Worm (Caenorhabditis elegans) whole organism, L1 larva: ENCODE measurements around the gene C26F1.3.

ENCODE experiments used
- F16B12.6 ChIP-seq: fragments of 150-350 bp; optimal IDR thresholded peaks from 2 replicates; lab custom pipeline; 2014; ENCODE audit warnings: missing biosample characterization, missing genetic modification characterization
- ama-1 ChIP-seq: fragments of 150-350 bp; optimal IDR thresholded peaks from 2 replicates; lab custom pipeline; 2014
- dpl-1 ChIP-seq, 3 experiments: fragments of 150-350 bp in 2 of 3; sonication (generic microtip) in 1 of 3; optimal IDR thresholded peaks; 2 replicates each; lab custom pipeline; 2014 to 2017; ENCODE audit warnings: missing biosample characterization in 3 of 3, missing genetic modification characterization in 3 of 3, missing genetic modification reagents in 3 of 3
- efl-3 ChIP-seq: fragments of 200-800 bp; sonication (Bioruptor generic); optimal IDR thresholded peaks from 2 replicates; lab custom pipeline; 2018; ENCODE audit warnings: mild to moderate bottlenecking, missing genetic modification characterization, missing compliant biosample characterization
- fos-1 ChIP-seq: fragments of 150-350 bp; optimal IDR thresholded peaks from 2 replicates; lab custom pipeline; 2014; ENCODE audit warnings: missing biosample characterization, missing genetic modification characterization
- mep-1 ChIP-seq: fragments of 150-350 bp; optimal IDR thresholded peaks from 2 replicates; lab custom pipeline; 2014; ENCODE audit warnings: missing biosample characterization, missing genetic modification characterization
- nhr-85 ChIP-seq: sonication (generic microtip); peaks from one replicate; lab custom pipeline; 2016; ENCODE audit warnings: missing genetic modification characterization, inconsistent platforms, missing compliant biosample characterization
- skn-1 ChIP-seq: fragments of 150-350 bp; optimal IDR thresholded peaks from 2 replicates; lab custom pipeline; 2014; ENCODE audit warnings: missing biosample characterization, missing genetic modification characterization
- unc-86 ChIP-seq: sonication (generic microtip); optimal IDR thresholded peaks from 2 replicates; lab custom pipeline; 2016; ENCODE audit warnings: missing genetic modification characterization, missing compliant biosample characterization

ce11 chrV:7819585-7819984 lies 42.5 kb downstream of the C26F1.3 start:
- TF ChIP-seq ama-1 (lab: Kevin White, UChicago) (no peak), dpl-1 (GFP tag; optimal IDR thresholded peaks at IDR 0.05; lab: Kevin White, UChicago) (no peak), F16B12.6 (tag; lab: Kevin White, UChicago) (no peak), mep-1 (tag; lab: Kevin White, UChicago) (no peak), efl-3 (GFP tag; lab: Kevin White, UChicago) (no peak), skn-1 (tag; lab: Kevin White, UChicago) (no peak), unc-86 (no peak), fos-1 (tag; lab: Kevin White, UChicago) (no peak), nhr-85 (tag; lab: Kevin White, UChicago) (no peak)
